Worm (Caenorhabditis elegans) whole organism, late embryonic: ENCODE results near the gene srd-46.

Experiments
- ahr-1 ChIP-seq: sonication (generic microtip); optimal IDR thresholded peaks from 2 replicates; lab custom pipeline; 2016; ENCODE audit warnings: missing genetic modification characterization, missing compliant biosample characterization
- ama-1 ChIP-seq: fragments of 150-350 bp; optimal IDR thresholded peaks from 2 replicates; lab custom pipeline; 2014
- eyg-1 ChIP-seq: sonication (generic microtip); optimal IDR thresholded peaks from 2 replicates; lab custom pipeline; 2016; ENCODE audit warnings: missing genotype, missing genetic modification characterization, missing compliant biosample characterization
- fkh-6 ChIP-seq: sonication (generic microtip); optimal IDR thresholded peaks from 2 replicates; lab custom pipeline; 2016; ENCODE audit warnings: missing genetic modification characterization, missing compliant biosample characterization
- nhr-11 ChIP-seq: fragments of 150-350 bp; optimal IDR thresholded peaks from 2 replicates; lab custom pipeline; 2014; ENCODE audit warnings: missing biosample characterization, missing genetic modification characterization

- no peak for TF ChIP-seq ama-1 (lab: Kevin White, UChicago)
- no peak for TF ChIP-seq fkh-6
- TF ChIP-seq ahr-1 (tag; lab: Kevin White, UChicago) = no peak
- TF ChIP-seq nhr-11 (tag; lab: Kevin White, UChicago) = peak; percentile 73
- TF ChIP-seq eyg-1 (tag; lab: Kevin White, UChicago) = no peak
These were observed 31.1 kb downstream of the srd-46 start for ce11 chrX:12362951-12363486.
